Worm (Caenorhabditis elegans) whole organism, early embryonic: ENCODE data around the gene nhr-14.

Source experiments
- B0310.2 ChIP-seq: sonication (generic microtip); optimal IDR thresholded peaks from 2 replicates; lab custom pipeline; 2016; ENCODE audit warnings: mild to moderate bottlenecking, missing genetic modification characterization, missing compliant biosample characterization
- F13C5.2 ChIP-seq: sonication (generic microtip); optimal IDR thresholded peaks from 2 replicates; lab custom pipeline; 2017; ENCODE audit warnings: mild to moderate bottlenecking, missing genetic modification characterization, inconsistent platforms, missing compliant biosample characterization
- aly-1 ChIP-seq: sonication (generic microtip); optimal IDR thresholded peaks from 2 replicates; lab custom pipeline; 2016; ENCODE audit warnings: missing genetic modification characterization, missing compliant biosample characterization
- ama-1 ChIP-seq: fragments of 150-350 bp; optimal IDR thresholded peaks from 2 replicates; lab custom pipeline; 2014
- ceh-13 ChIP-seq: fragments of 200-800 bp; sonication (Bioruptor generic); optimal IDR thresholded peaks from 2 replicates; lab custom pipeline; 2018; ENCODE audit warnings: mild to moderate bottlenecking, missing genetic modification characterization, missing compliant biosample characterization
- ceh-36 ChIP-seq: sonication (generic microtip); optimal IDR thresholded peaks from 2 replicates; lab custom pipeline; 2016; ENCODE audit warnings: missing genetic modification characterization, inconsistent platforms, missing compliant biosample characterization
- ets-7 ChIP-seq: sonication (generic microtip); optimal IDR thresholded peaks from 2 replicates; lab custom pipeline; 2016; ENCODE audit warnings: missing genotype, missing genetic modification characterization, missing compliant biosample characterization
- flt-1 ChIP-seq: fragments of 200-800 bp; sonication (Bioruptor generic); IDR thresholded peaks from 2 replicates; pipeline ENCODE4 v1.3.6; 2022; ENCODE audit warnings: missing genetic modification characterization, missing compliant biosample characterization
- hmbx-1 ChIP-seq: sonication (generic microtip); optimal IDR thresholded peaks from 2 replicates; lab custom pipeline; 2016; ENCODE audit warnings: mild to moderate bottlenecking, missing genetic modification characterization, missing compliant biosample characterization
- hmg-4 ChIP-seq: fragments of 200-800 bp; sonication (Bioruptor generic); optimal IDR thresholded peaks from 2 replicates; lab custom pipeline; 2018; ENCODE audit warnings: mild to moderate bottlenecking, missing genetic modification characterization, missing compliant biosample characterization
- hnd-1 ChIP-seq: sonication (generic microtip); optimal IDR thresholded peaks from 2 replicates; lab custom pipeline; 2016; ENCODE audit warnings: missing genetic modification characterization, missing compliant biosample characterization
- pes-1 ChIP-seq: fragments of 200-800 bp; sonication (Bioruptor generic); IDR thresholded peaks from 2 replicates; pipeline ENCODE4 v1.3.6; 2022; ENCODE audit warnings: missing genetic modification reagents, missing genetic modification characterization, missing compliant biosample characterization
- scrt-1 ChIP-seq: fragments of 200-800 bp; sonication (Bioruptor generic); IDR thresholded peaks from 2 replicates; pipeline ENCODE4 v1.3.6; 2022; ENCODE audit warnings: missing genetic modification characterization, missing compliant biosample characterization
- tbx-11 ChIP-seq: fragments of 200-800 bp; sonication (Bioruptor generic); IDR thresholded peaks from 2 replicates; pipeline ENCODE4 v1.3.6; 2022; ENCODE audit warnings: missing genetic modification characterization, missing compliant biosample characterization
- tbx-37 ChIP-seq: fragments of 200-800 bp; sonication (Bioruptor generic); conservative IDR thresholded peaks from 2 replicates; pipeline ENCODE4 v1.3.6; 2022; ENCODE audit warnings: missing genetic modification reagents, missing genetic modification characterization, missing compliant biosample characterization
- tra-4 ChIP-seq: sonication (generic microtip); optimal IDR thresholded peaks from 2 replicates; lab custom pipeline; 2017; ENCODE audit warnings: missing genetic modification characterization, missing compliant biosample characterization

The nhr-14 gene

DNA sequence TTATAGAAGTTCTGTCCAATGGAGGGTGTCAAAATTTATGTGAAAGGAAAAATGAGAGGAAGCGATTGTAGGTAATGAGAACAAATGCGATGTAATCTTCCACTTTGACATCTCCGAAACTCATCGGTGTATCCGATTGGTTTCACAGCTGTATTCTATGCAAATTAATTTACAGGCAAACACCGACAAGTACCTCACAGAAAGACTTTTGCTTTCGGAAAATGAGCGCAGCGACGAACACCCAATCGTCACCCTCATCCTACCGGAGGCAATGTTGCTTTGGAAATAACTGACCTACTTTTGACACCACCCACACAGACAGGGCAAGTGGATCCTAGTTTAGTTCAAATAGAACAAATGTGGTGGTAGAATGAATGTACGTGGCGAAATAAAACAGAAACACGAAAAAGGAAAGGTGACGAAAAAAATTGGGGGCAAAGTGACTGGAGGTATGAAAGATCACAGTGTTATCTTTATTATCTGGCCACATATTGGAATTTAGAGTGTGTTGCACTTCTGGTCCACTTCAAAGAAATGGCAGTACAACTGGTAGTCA lies 12.0 kb downstream of the nhr-14 start:
- no peak for TF ChIP-seq pes-1 (GFP tag; lab: Robert Waterston, UW)

- TF ChIP-seq ceh-36 (tag; lab: Kevin White, UChicago) (no peak), F13C5.2 (tag; lab: Kevin White, UChicago) (no peak), hnd-1 (tag; lab: Kevin White, UChicago) (no peak), B0310.2 (tag; lab: Kevin White, UChicago) (no peak), hmg-4 (no peak), ceh-13 (GFP tag; lab: Kevin White, UChicago) (no peak), ets-7 (tag; lab: Kevin White, UChicago) (no peak), scrt-1 (no peak), flt-1 (GFP tag; lab: Robert Waterston, UW) (no peak), ama-1 (lab: Kevin White, UChicago) (no peak), aly-1 (tag; lab: Kevin White, UChicago) (no peak), hmbx-1 (tag; lab: Kevin White, UChicago) (no peak), tra-4 (no peak)
Observed at ce11 chrX:8463085-8463645, 12.8 kb downstream of the nhr-14 start, which contains the start of gene F16F9.4. Gene F16F9.4, minus strand, starts transcription at chrX:8463360.

- TF ChIP-seq ceh-13 (GFP tag; lab: Kevin White, UChicago), result no peak
- TF ChIP-seq hnd-1 (tag; lab: Kevin White, UChicago), result no peak
- no peak for TF ChIP-seq aly-1 (tag; lab: Kevin White, UChicago)
- TF ChIP-seq tra-4, result no peak
- no peak for TF ChIP-seq ama-1 (lab: Kevin White, UChicago)
- no peak for TF ChIP-seq tbx-37 (GFP tag; lab: Robert Waterston, UW)
- no peak for TF ChIP-seq pes-1 (GFP tag; lab: Robert Waterston, UW)
- no peak for TF ChIP-seq flt-1 (GFP tag; lab: Robert Waterston, UW)
- TF ChIP-seq F13C5.2 (tag; lab: Kevin White, UChicago), result no peak
- TF ChIP-seq ets-7 (tag; lab: Kevin White, UChicago), result no peak
- TF ChIP-seq hmbx-1 (tag; lab: Kevin White, UChicago), result no peak
- no peak for TF ChIP-seq hmg-4
- TF ChIP-seq scrt-1, result no peak
- TF ChIP-seq tbx-11 (GFP tag; lab: Robert Waterston, UW), result no peak
Observed at ce11 chrX:8460958-8461357, 15.0 kb downstream of the nhr-14 start.

- TF ChIP-seq F13C5.2 (tag; lab: Kevin White, UChicago) (no peak), ets-7 (tag; lab: Kevin White, UChicago) (no peak)
Observed at ce11 chrX:8459789-8460188, 16.2 kb downstream of the nhr-14 start.

DNA sequence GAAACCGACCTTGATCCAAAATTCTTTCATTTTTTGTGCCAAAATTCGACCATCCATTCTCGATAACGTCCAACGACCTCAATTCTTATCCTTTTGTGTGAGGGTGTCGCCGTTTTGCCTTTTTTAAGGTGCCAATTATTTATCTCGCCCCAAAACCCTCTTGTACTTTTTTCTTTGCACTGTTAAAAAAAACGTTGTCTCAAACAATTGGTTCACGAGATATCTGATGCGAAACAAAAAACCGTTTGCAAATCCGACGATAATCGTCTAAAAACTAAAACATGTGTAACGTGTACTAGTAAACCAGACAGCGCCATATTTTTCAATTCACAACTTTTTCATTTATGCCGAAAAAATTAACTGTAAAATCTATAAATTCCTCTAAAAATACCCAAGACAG lies 18.7 kb downstream of the nhr-14 start, which contains the start of gene F16F9.3:
F16F9.3 (plus strand) TSS at position 301 of the 400 bp plus-strand sequence.
- no peak for TF ChIP-seq hmbx-1 (tag; lab: Kevin White, UChicago)
- no peak for TF ChIP-seq aly-1 (tag; lab: Kevin White, UChicago)
- TF ChIP-seq B0310.2 (tag; lab: Kevin White, UChicago), result no peak
- no peak for TF ChIP-seq ama-1 (lab: Kevin White, UChicago)
- no peak for TF ChIP-seq tbx-37 (GFP tag; lab: Robert Waterston, UW)
- no peak for TF ChIP-seq hnd-1 (tag; lab: Kevin White, UChicago)
- no peak for TF ChIP-seq scrt-1
- TF ChIP-seq pes-1 (GFP tag; lab: Robert Waterston, UW), result no peak
- no peak for TF ChIP-seq F13C5.2 (tag; lab: Kevin White, UChicago)
- TF ChIP-seq flt-1 (GFP tag; lab: Robert Waterston, UW), result no peak
- no peak for TF ChIP-seq ceh-13 (GFP tag; lab: Kevin White, UChicago)
- TF ChIP-seq tra-4, result no peak

DNA sequence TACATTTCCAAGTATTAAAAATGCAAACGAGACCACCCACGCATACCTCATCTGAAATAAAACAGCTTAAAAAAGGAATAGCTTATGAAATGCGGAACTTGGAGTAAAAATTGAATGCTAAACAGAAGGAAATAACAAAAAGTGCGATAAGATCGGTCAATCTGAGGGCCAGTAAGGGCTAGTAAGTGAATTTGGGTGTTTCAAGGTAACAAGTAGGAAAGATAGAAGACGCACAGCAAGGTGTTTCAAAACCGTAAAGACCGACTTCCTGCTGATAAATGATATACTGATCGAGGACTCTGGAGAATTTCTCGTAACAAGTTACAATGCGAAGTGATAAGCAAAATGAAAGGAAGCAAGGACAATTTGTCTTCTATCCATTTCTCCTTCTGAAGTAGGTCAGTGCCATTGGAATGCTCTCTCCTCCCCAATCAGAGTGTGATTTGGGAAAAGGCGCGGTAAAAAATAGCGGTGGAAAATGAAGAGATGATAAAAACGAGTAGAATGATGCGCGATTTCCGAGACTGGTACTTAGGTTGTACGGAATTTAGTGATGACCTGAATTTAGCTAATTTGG lies 20.3 kb downstream of the nhr-14 start, which contains the start of gene dpy-6:
dpy-6 (minus strand) TSS at position 51 of the 577 bp plus-strand sequence.
- TF ChIP-seq tbx-37 (GFP tag; lab: Robert Waterston, UW) (no peak), ceh-36 (tag; lab: Kevin White, UChicago) (no peak), scrt-1 (no peak)

ce11 chrX:8446108-8446507 lies 29.9 kb downstream of the nhr-14 start, which contains the start of gene F16F9.1:
Gene F16F9.1, plus strand, starts transcription at chrX:8446408.
- TF ChIP-seq F13C5.2 (tag; lab: Kevin White, UChicago) (no peak), B0310.2 (tag; lab: Kevin White, UChicago) (no peak), aly-1 (tag; lab: Kevin White, UChicago) (no peak), flt-1 (GFP tag; lab: Robert Waterston, UW) (no peak), ceh-13 (GFP tag; lab: Kevin White, UChicago) (no peak), hnd-1 (tag; lab: Kevin White, UChicago) (no peak), tra-4 (no peak)

ce11 chrX:8444922-8445321 lies 31.1 kb downstream of the nhr-14 start:
- TF ChIP-seq ceh-36 (tag; lab: Kevin White, UChicago) (no peak), F13C5.2 (tag; lab: Kevin White, UChicago) (no peak), tra-4 (no peak), ceh-13 (GFP tag; lab: Kevin White, UChicago) (no peak), pes-1 (GFP tag; lab: Robert Waterston, UW) (no peak), hnd-1 (tag; lab: Kevin White, UChicago) (no peak), hmbx-1 (tag; lab: Kevin White, UChicago) (no peak), tbx-11 (GFP tag; lab: Robert Waterston, UW) (no peak), B0310.2 (tag; lab: Kevin White, UChicago) (no peak), ets-7 (tag; lab: Kevin White, UChicago) (no peak)
